Worm (Caenorhabditis elegans) whole organism, early embryonic: Measurements from ENCODE around the gene C01B10.7.

Experiments
- B0310.2 ChIP-seq: sonication (generic microtip); optimal IDR thresholded peaks from 2 replicates; lab custom pipeline; 2016; ENCODE audit warnings: mild to moderate bottlenecking, missing genetic modification characterization, missing compliant biosample characterization
- F13C5.2 ChIP-seq: sonication (generic microtip); optimal IDR thresholded peaks from 2 replicates; lab custom pipeline; 2017; ENCODE audit warnings: mild to moderate bottlenecking, missing genetic modification characterization, inconsistent platforms, missing compliant biosample characterization
- aly-1 ChIP-seq: sonication (generic microtip); optimal IDR thresholded peaks from 2 replicates; lab custom pipeline; 2016; ENCODE audit warnings: missing genetic modification characterization, missing compliant biosample characterization
- ama-1 ChIP-seq: fragments of 150-350 bp; optimal IDR thresholded peaks from 2 replicates; lab custom pipeline; 2014
- ceh-13 ChIP-seq: fragments of 200-800 bp; sonication (Bioruptor generic); optimal IDR thresholded peaks from 2 replicates; lab custom pipeline; 2018; ENCODE audit warnings: mild to moderate bottlenecking, missing genetic modification characterization, missing compliant biosample characterization
- ets-7 ChIP-seq: sonication (generic microtip); optimal IDR thresholded peaks from 2 replicates; lab custom pipeline; 2016; ENCODE audit warnings: missing genotype, missing genetic modification characterization, missing compliant biosample characterization
- sea-1 ChIP-seq: fragments of 200-800 bp; sonication (Bioruptor generic); conservative IDR thresholded peaks from 2 replicates; pipeline ENCODE4 v1.3.6; 2022; ENCODE audit warnings: missing genetic modification characterization, missing compliant biosample characterization
- tbx-37 ChIP-seq: fragments of 200-800 bp; sonication (Bioruptor generic); conservative IDR thresholded peaks from 2 replicates; pipeline ENCODE4 v1.3.6; 2022; ENCODE audit warnings: missing genetic modification reagents, missing genetic modification characterization, missing compliant biosample characterization
- tra-4 ChIP-seq: sonication (generic microtip); optimal IDR thresholded peaks from 2 replicates; lab custom pipeline; 2017; ENCODE audit warnings: missing genetic modification characterization, missing compliant biosample characterization

- TF ChIP-seq F13C5.2 (tag; lab: Kevin White, UChicago) (no peak), aly-1 (no peak), tra-4 (no peak), B0310.2 (tag; lab: Kevin White, UChicago) (no peak), ama-1 (lab: Kevin White, UChicago) (no peak), tbx-37 (GFP tag; lab: Robert Waterston, UW) (no peak), sea-1 (GFP tag; lab: Robert Waterston, UW) (no peak), ets-7 (tag; lab: Kevin White, UChicago) (no peak), ceh-13 (GFP tag; lab: Kevin White, UChicago) (no peak)
These were observed 15.4 kb downstream of the C01B10.7 start for ce11 chrIV:6653663-6654201.
